Worm (Caenorhabditis elegans): ENCODE data around the gene thoc-2.

- TF ChIP-seq lin-13 (GFP tag; optimal IDR thresholded peaks at IDR 0.05) (no peak), lin-39 (tag; optimal IDR thresholded peaks at IDR 0.05) (no peak), nhr-129 (tag; optimal IDR thresholded peaks at IDR 0.05) (peak; percentile 79)
These were observed 5.4 kb upstream of the thoc-2 start for ce11 chrIII:6362323-6362922.
